Fruit fly (Drosophila melanogaster) whole organism, embryonic: ENCODE results near the gene SamDC.

ENCODE experiments used
- Atf-2 ChIP-seq: fragments of 200-800 bp; sonication (Bioruptor generic); optimal IDR thresholded peaks from 2 replicates; lab custom pipeline; 2016; ENCODE audit warnings: missing biosample characterization, missing genetic modification characterization
- Atf3 ChIP-seq: fragments of 200-800 bp; sonication (Bioruptor generic); optimal IDR thresholded peaks from 3 replicates; lab custom pipeline; 2016; ENCODE audit warnings: missing biosample characterization, missing genetic modification characterization
- BtbVII ChIP-seq: fragments of 200-800 bp; sonication (Bioruptor generic); optimal IDR thresholded peaks from 3 replicates; lab custom pipeline; 2017; ENCODE audit warnings: missing biosample characterization, mild to moderate bottlenecking, missing genetic modification characterization
- C15 ChIP-seq: fragments of 200-800 bp; sonication (Bioruptor generic); IDR thresholded peaks from 3 replicates; pipeline ENCODE4 v1.3.6; 2022; ENCODE audit warnings: missing biosample characterization, missing genetic modification characterization
- CG10543 ChIP-seq: fragments of 200-800 bp; sonication (Bioruptor generic); optimal IDR thresholded peaks from 3 replicates; lab custom pipeline; 2017; ENCODE audit warnings: missing biosample characterization, mild to moderate bottlenecking, missing genetic modification characterization, moderate library complexity
- CG11696 ChIP-seq: fragments of 200-800 bp; sonication (Bioruptor generic); IDR thresholded peaks from 2 replicates; pipeline ENCODE4 v1.3.6; 2022; ENCODE audit warnings: missing biosample characterization, missing genetic modification characterization
- CG11723 ChIP-seq: fragments of 200-800 bp; sonication (Bioruptor generic); optimal IDR thresholded peaks from 2 replicates; lab custom pipeline; 2017; ENCODE audit warnings: missing biosample characterization, mild to moderate bottlenecking, missing genetic modification characterization
- CG12104 ChIP-seq: fragments of 200-800 bp; sonication (Bioruptor generic); optimal IDR thresholded peaks from 3 replicates; lab custom pipeline; 2016; ENCODE audit warnings: missing biosample characterization, missing genetic modification characterization
- CG12769 ChIP-seq: fragments of 200-800 bp; sonication (Bioruptor generic); optimal IDR thresholded peaks from 2 replicates; lab custom pipeline; 2019; ENCODE audit warnings: missing biosample characterization, mild to moderate bottlenecking, missing genetic modification characterization, moderate library complexity
- CG13296 ChIP-seq: fragments of 200-800 bp; sonication (Bioruptor generic); optimal IDR thresholded peaks from 3 replicates; lab custom pipeline; 2018; ENCODE audit warnings: missing biosample characterization, mild to moderate bottlenecking, missing genetic modification characterization
- CG15514 ChIP-seq: fragments of 200-800 bp; sonication (Bioruptor generic); optimal IDR thresholded peaks from 3 replicates; lab custom pipeline; 2017; ENCODE audit warnings: missing biosample characterization, missing genetic modification characterization, mild to moderate bottlenecking, moderate library complexity, missing genetic modification reagents
- CG16779 ChIP-seq: fragments of 200-800 bp; sonication (Bioruptor generic); IDR thresholded peaks from 2 replicates; pipeline ENCODE4 v1.3.6; 2022; ENCODE audit warnings: missing biosample characterization, missing genetic modification characterization
- CG17912 ChIP-seq: fragments of 200-800 bp; sonication (Bioruptor generic); optimal IDR thresholded peaks from 2 replicates; lab custom pipeline; 2018; ENCODE audit warnings: missing biosample characterization, mild to moderate bottlenecking, missing genetic modification characterization
- CG1832 ChIP-seq: fragments of 200-800 bp; sonication (Bioruptor generic); optimal IDR thresholded peaks from 2 replicates; lab custom pipeline; 2017; ENCODE audit warnings: missing biosample characterization, mild to moderate bottlenecking, missing genetic modification characterization, inconsistent platforms
- CG2199 ChIP-seq: fragments of 200-800 bp; sonication (Bioruptor generic); IDR thresholded peaks from 3 replicates; pipeline ENCODE4 v1.3.6; 2022; ENCODE audit warnings: missing biosample characterization, missing genetic modification characterization
- CG2202 ChIP-seq: fragments of 200-800 bp; sonication (Bioruptor generic); optimal IDR thresholded peaks from 2 replicates; lab custom pipeline; 2018; ENCODE audit warnings: missing biosample characterization, mild to moderate bottlenecking, missing genetic modification characterization
- CG3065 ChIP-seq: fragments of 200-800 bp; sonication (Bioruptor generic); optimal IDR thresholded peaks from 2 replicates; lab custom pipeline; 2016; ENCODE audit warnings: missing biosample characterization, missing genetic modification characterization
- CG32767 ChIP-seq: fragments of 200-800 bp; sonication (Bioruptor generic); IDR thresholded peaks from 2 replicates; pipeline ENCODE4 v1.3.6; 2022; ENCODE audit warnings: missing biosample characterization, missing genetic modification characterization
- CG9437 ChIP-seq: fragments of 200-800 bp; sonication (Bioruptor generic); optimal IDR thresholded peaks from 2 replicates; lab custom pipeline; 2018; ENCODE audit warnings: missing biosample characterization, mild to moderate bottlenecking, missing genetic modification characterization
- Dbx ChIP-seq: fragments of 200-800 bp; sonication (Bioruptor generic); IDR thresholded peaks from 3 replicates; pipeline ENCODE4 v1.3.6; 2022; ENCODE audit warnings: missing biosample characterization, missing genetic modification characterization
- Deaf1 ChIP-seq: fragments of 200-800 bp; optimal IDR thresholded peaks from 3 replicates; lab custom pipeline; 2019; ENCODE audit warnings: missing biosample characterization, mild to moderate bottlenecking, missing genetic modification characterization, moderate library complexity
- Dip3 ChIP-seq: fragments of 200-800 bp; sonication (Bioruptor generic); optimal IDR thresholded peaks from 3 replicates; lab custom pipeline; 2016; ENCODE audit warnings: missing biosample characterization, missing genetic modification characterization
- E2f2 ChIP-seq: fragments of 200-800 bp; sonication (Bioruptor generic); IDR thresholded peaks from 2 replicates; pipeline ENCODE4 v1.3.6; 2022; ENCODE audit warnings: missing biosample characterization, missing genetic modification characterization
- Hey ChIP-seq: fragments of 200-800 bp; sonication (Bioruptor generic); optimal IDR thresholded peaks from 3 replicates; lab custom pipeline; 2018; ENCODE audit warnings: missing biosample characterization, mild to moderate bottlenecking, missing genetic modification characterization
- HmgD ChIP-seq: fragments of 200-800 bp; sonication (Bioruptor generic); optimal IDR thresholded peaks from 3 replicates; lab custom pipeline; 2016; ENCODE audit warnings: missing biosample characterization, missing genetic modification characterization
- HmgZ ChIP-seq: fragments of 200-800 bp; sonication (Bioruptor generic); optimal IDR thresholded peaks from 2 replicates; lab custom pipeline; 2018; ENCODE audit warnings: missing biosample characterization, mild to moderate bottlenecking, missing genetic modification characterization
- Hr78 ChIP-seq, 2 experiments: fragments of 200-800 bp in 1 of 2; fragments of >200 bp in 1 of 2; sonication (Bioruptor generic) in 1 of 2; optimal IDR thresholded peaks; 2 replicates each; lab custom pipeline; 2017 to 2019; ENCODE audit warnings: missing biosample characterization in 2 of 2, missing genetic modification characterization in 2 of 2, mild to moderate bottlenecking in 1 of 2, moderate library complexity in 1 of 2
- Jarid2 ChIP-seq: fragments of 200-800 bp; sonication (Bioruptor generic); optimal IDR thresholded peaks from 3 replicates; lab custom pipeline; 2017; ENCODE audit warnings: mild to moderate bottlenecking, missing biosample characterization, missing genetic modification reagents, missing genetic modification characterization
- MBD-R2 ChIP-seq: fragments of 200-800 bp; sonication (Bioruptor generic); IDR thresholded peaks from 2 replicates; pipeline ENCODE4 v1.3.6; 2022; ENCODE audit warnings: missing biosample characterization, missing genetic modification characterization
- NC2α ChIP-seq: fragments of 200-800 bp; sonication (Bioruptor generic); optimal IDR thresholded peaks from 2 replicates; lab custom pipeline; 2016; ENCODE audit warnings: missing biosample characterization, missing genetic modification characterization
- NFAT ChIP-seq: fragments of 200-800 bp; sonication (Bioruptor generic); IDR thresholded peaks from 2 replicates; pipeline ENCODE4 v1.3.6; 2022; ENCODE audit warnings: missing biosample characterization, missing genetic modification characterization
- Nf-YC ChIP-seq: fragments of 200-800 bp; optimal IDR thresholded peaks from 3 replicates; lab custom pipeline; 2019; ENCODE audit warnings: missing biosample characterization, mild to moderate bottlenecking, missing genetic modification characterization, moderate library complexity
- Taf1 ChIP-seq: fragments of 200-800 bp; sonication (Bioruptor generic); IDR thresholded peaks from 2 replicates; pipeline ENCODE4 v1.3.6; 2022; ENCODE audit warnings: missing biosample characterization, missing genetic modification characterization
- ara ChIP-seq: fragments of 200-800 bp; sonication (Bioruptor generic); IDR thresholded peaks from 2 replicates; pipeline ENCODE4 v1.3.6; 2022; ENCODE audit warnings: missing biosample characterization, missing genetic modification characterization
- cg ChIP-seq: fragments of 200-800 bp; sonication (Bioruptor generic); optimal IDR thresholded peaks from 3 replicates; lab custom pipeline; 2019; ENCODE audit warnings: missing biosample characterization, mild to moderate bottlenecking, missing genetic modification characterization, moderate library complexity
- eve ChIP-seq, 2 experiments: fragments of >200 bp; optimal IDR thresholded peaks; 2 replicates each; lab custom pipeline; 2017; ENCODE audit warnings: missing biosample characterization in 2 of 2, missing genetic modification characterization in 2 of 2
- gsb ChIP-seq: fragments of 200-800 bp; sonication (Bioruptor generic); IDR thresholded peaks from 2 replicates; pipeline ENCODE4 v1.3.6; 2022; ENCODE audit warnings: missing biosample characterization, missing genetic modification characterization
- ham ChIP-seq: fragments of 200-800 bp; sonication (Bioruptor generic); IDR thresholded peaks from 2 replicates; pipeline ENCODE4 v1.3.6; 2022; ENCODE audit warnings: missing biosample characterization, missing genetic modification characterization
- hkb ChIP-seq, 2 experiments: fragments of 200-800 bp in 1 of 2; fragments of >200 bp in 1 of 2; sonication (Bioruptor generic) in 1 of 2; IDR thresholded peaks in 1 of 2; optimal IDR thresholded peaks in 1 of 2; 2 replicates each; pipeline versions ENCODE4 v1.3.6 to Lab custom; 2017 to 2022; ENCODE audit warnings: missing biosample characterization in 1 of 2, missing genetic modification characterization in 1 of 2
- ind ChIP-seq: fragments of 200-800 bp; sonication (Bioruptor generic); optimal IDR thresholded peaks from 3 replicates; lab custom pipeline; 2016; ENCODE audit warnings: missing biosample characterization, missing genetic modification characterization
- mirr ChIP-seq: fragments of 200-800 bp; sonication (Bioruptor generic); optimal IDR thresholded peaks from 3 replicates; lab custom pipeline; 2018; ENCODE audit warnings: missing biosample characterization, mild to moderate bottlenecking, missing genetic modification characterization
- sens ChIP-seq: fragments of 200-800 bp; sonication (Bioruptor generic); peaks from one replicate; lab custom pipeline; 2016; ENCODE audit warnings: missing biosample characterization, missing genetic modification characterization
- sim ChIP-seq: fragments of 200-800 bp; sonication (Bioruptor generic); IDR thresholded peaks from 2 replicates; pipeline ENCODE4 v1.3.6; 2022; ENCODE audit warnings: missing biosample characterization, missing genetic modification characterization
- sna ChIP-seq: fragments of 200-800 bp; sonication (Bioruptor generic); IDR thresholded peaks from 2 replicates; pipeline ENCODE4 v1.3.6; 2022; ENCODE audit warnings: missing biosample characterization, missing genetic modification characterization; ENCODE audit not compliant: partially characterized antibody
- sug ChIP-seq: fragments of 200-800 bp; optimal IDR thresholded peaks from 2 replicates; lab custom pipeline; 2019; ENCODE audit warnings: missing biosample characterization, mild to moderate bottlenecking, missing genetic modification characterization, moderate library complexity
- tin ChIP-seq: fragments of 200-800 bp; sonication (Bioruptor generic); optimal IDR thresholded peaks from 3 replicates; lab custom pipeline; 2016; ENCODE audit warnings: missing biosample characterization, missing genetic modification characterization
- unc-4 ChIP-seq: fragments of 200-800 bp; sonication (Bioruptor generic); IDR thresholded peaks from 2 replicates; pipeline ENCODE4 v1.3.6; 2022; ENCODE audit warnings: missing biosample characterization, missing genetic modification characterization; ENCODE audit not compliant: partially characterized antibody
- vnd ChIP-seq: fragments of 200-800 bp; sonication (Bioruptor generic); IDR thresholded peaks from 3 replicates; pipeline ENCODE4 v1.3.6; 2022; ENCODE audit warnings: missing biosample characterization, missing genetic modification characterization; ENCODE audit not compliant: partially characterized antibody
- vvl ChIP-seq: fragments of 200-800 bp; sonication (Bioruptor generic); IDR thresholded peaks from 2 replicates; pipeline ENCODE4 v1.3.6; 2022; ENCODE audit warnings: missing biosample characterization, missing genetic modification characterization

Gene SamDC

DNA sequence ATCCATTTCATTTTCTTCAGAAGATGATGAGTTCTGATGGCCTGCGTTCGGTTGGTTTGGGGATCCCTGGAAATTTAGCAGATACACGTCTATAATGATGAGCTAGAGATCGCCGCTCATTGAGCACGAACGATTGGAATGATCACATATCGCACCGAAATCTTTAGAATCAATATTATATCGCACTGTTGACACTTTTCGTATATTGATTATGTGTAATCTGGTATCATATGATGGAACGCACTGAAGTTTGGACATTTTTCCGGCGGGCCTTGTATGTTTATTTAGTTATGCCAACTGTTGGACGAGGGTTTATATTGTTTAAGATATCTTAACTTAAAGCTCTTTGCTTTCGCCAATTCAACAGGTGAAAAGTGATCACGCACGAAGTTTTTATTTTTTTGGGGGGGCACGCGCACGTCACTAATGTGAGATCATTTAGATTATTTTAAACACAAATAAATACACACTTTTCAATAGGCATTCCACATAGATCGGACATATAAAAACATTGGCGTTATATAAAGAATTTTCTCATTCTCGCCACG lies 18.1 kb upstream of the SamDC start (continued):
- TF ChIP-seq CG11723 (GFP tag; lab: Kevin White, UChicago): peak; percentile 7
- no peak for TF ChIP-seq CG11696
- no peak for TF ChIP-seq CG16779 (GFP tag; lab: Robert Waterston, UW)
- peak; percentile 14 for TF ChIP-seq tin (GFP tag; lab: Kevin White, UChicago)
- TF ChIP-seq vnd: peak; percentile 75
- peak; percentile 7 for TF ChIP-seq CG9437 (GFP tag; lab: Kevin White, UChicago)
- TF ChIP-seq CG12104 (GFP tag; lab: Kevin White, UChicago): no peak
- TF ChIP-seq CG15514 (GFP tag; lab: Kevin White, UChicago): peak; percentile 6
- TF ChIP-seq, all 482 proteins: peak for 81

DNA sequence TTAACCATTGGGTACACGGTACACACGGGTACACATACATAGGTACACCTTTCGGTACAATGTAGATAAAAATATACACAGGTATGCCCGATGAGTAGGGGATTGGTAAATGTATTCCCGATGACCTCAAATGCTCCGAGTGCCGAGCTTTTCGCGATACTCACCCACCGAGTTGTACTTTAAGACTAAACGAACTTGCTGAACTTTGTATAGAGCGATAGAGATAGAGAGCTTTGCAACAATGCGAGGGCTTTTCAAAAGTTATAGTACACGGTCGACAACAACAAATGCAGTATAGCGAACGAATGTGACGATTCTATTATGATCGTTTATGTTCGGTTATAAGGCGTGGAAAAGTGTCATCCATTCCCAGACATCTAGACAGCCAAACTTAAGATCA lies 17.6 kb upstream of the SamDC start:
- TF ChIP-seq NFAT (GFP tag; lab: Robert Waterston, UW) (peak; percentile 3; the same call in 1 of the 2 replicates), mirr (GFP tag; lab: Kevin White, UChicago) (peak; percentile 91), sna (no peak), CG1832 (GFP tag; lab: Kevin White, UChicago) (no peak), Atf3 (GFP tag; lab: Kevin White, UChicago) (no peak), ara (GFP tag; lab: Robert Waterston, UW) (no peak), MBD-R2 (GFP tag; lab: Robert Waterston, UW) (peak; percentile 25; the same call in 1 of the 2 replicates), CG2202 (tag; lab: Kevin White, UChicago) (no peak), CG10543 (peak; percentile 40), HmgD (no peak), Jarid2 (GFP tag; lab: Kevin White, UChicago) (no peak), sim (GFP tag; lab: Robert Waterston, UW) (no peak), HmgZ (peak; percentile 23), CG3065 (no peak), CG32767 (GFP tag; lab: Robert Waterston, UW) (0 out of 2 replicates have a peak, but pooled peaks have one; percentile 19), Deaf1 (tag; lab: Kevin White, UChicago) (peak; percentile 94), CG13296 (peak; percentile 48), eve (GFP tag; optimal IDR thresholded peaks at IDR 0.05; lab: Kevin White, UChicago) (no peak), sens (peak; percentile 20), cg (GFP tag; lab: Kevin White, UChicago) (peak; percentile 36), C15 (no peak), hkb (optimal IDR thresholded peaks at IDR 0.05; lab: Kevin White, UChicago) (no peak), hkb (GFP tag; IDR thresholded peaks at IDR 0.05; lab: Robert Waterston, UW) (peak; percentile 30; the same call in 1 of the 2 replicates), unc-4 (GFP tag; lab: Robert Waterston, UW) (no peak), ind (GFP tag; lab: Kevin White, UChicago) (no peak), ham (no peak), Taf1 (GFP tag; lab: Robert Waterston, UW) (no peak), BtbVII (GFP tag; lab: Kevin White, UChicago) (peak; percentile 59), gsb (no peak), CG2199 (GFP tag; lab: Robert Waterston, UW) (peak; percentile 87), Dbx (GFP tag; lab: Robert Waterston, UW) (peak; percentile 28; the same call in 1 of the 3 replicates), Hey (tag; lab: Kevin White, UChicago) (no peak), Nf-YC (peak; percentile 5), Dip3 (no peak), sug (peak; percentile 38), Hr78 (GFP tag; optimal IDR thresholded peaks at IDR 0.05; lab: Kevin White, UChicago) (peak in 1 of 2 experiments; percentile 97), NC2α (GFP tag; lab: Kevin White, UChicago) (no peak), CG17912 (peak; percentile 23), CG12769 (tag; lab: Kevin White, UChicago) (peak; percentile 98), E2f2 (GFP tag; lab: Robert Waterston, UW) (peak; percentile 26; the same call in 1 of the 2 replicates), Atf-2 (no peak), vvl (GFP tag; lab: Robert Waterston, UW) (peak; percentile 23; the same call in 1 of the 2 replicates)
